Fruit fly (Drosophila melanogaster): ENCODE measurements around the gene Spg7.

- TF ChIP-seq Hey (tag; optimal IDR thresholded peaks at IDR 0.05) (no peak), Atf6 (GFP tag; IDR thresholded peaks at IDR 0.05) (no peak), CG17802 (tag; optimal IDR thresholded peaks at IDR 0.05) (no peak), fd64A (GFP tag; optimal IDR thresholded peaks at IDR 0.05) (no peak), CG31365 (tag; optimal IDR thresholded peaks at IDR 0.05) (no peak)
These were observed 13.6 kb downstream of the Spg7 start for dm6 chrX:2684442-2684841.

Measured in whole organism, embryonic.